Fruit fly (Drosophila melanogaster): ENCODE measurements around the gene COX7A.

DNA sequence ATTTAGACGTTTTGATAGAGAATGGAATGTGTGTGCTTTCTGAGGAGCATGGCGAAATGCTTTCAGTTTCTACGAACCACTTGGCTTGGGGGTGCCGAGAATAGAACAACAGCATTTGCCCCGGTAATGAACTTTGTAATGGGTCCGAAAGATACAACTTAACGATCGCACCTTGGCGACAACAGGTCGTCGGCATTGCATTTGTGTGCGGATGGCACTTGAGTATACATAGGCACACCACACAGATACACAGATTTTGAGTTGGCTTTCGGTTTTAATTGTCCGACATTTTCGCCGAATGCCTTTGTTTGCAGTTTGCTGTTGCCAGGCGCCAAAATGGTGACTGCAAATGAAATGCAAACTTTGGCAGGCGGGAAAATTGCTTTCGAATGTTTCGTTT is 13.2 kb upstream of the COX7A start:
- TF ChIP-seq Dll (optimal IDR thresholded peaks at IDR 0.05) (no peak), psq (optimal IDR thresholded peaks at IDR 0.05) (no peak), pan (optimal IDR thresholded peaks at IDR 0.05) (no peak), usp (GFP tag; optimal IDR thresholded peaks at IDR 0.05) (no peak), CG8478 (optimal IDR thresholded peaks at IDR 0.05) (no peak), EcR (GFP tag; optimal IDR thresholded peaks at IDR 0.05) (no peak)
